Fruit fly (Drosophila melanogaster) whole organism, embryonic: ENCODE data around the gene CG5810.
A peak's percentile ranks its signal among the peaks of the same experiment; 100 is the strongest.

Experiments used
- Atf6 ChIP-seq: fragments of 200-800 bp; sonication (Bioruptor generic); IDR thresholded peaks from 2 replicates; pipeline ENCODE4 v1.3.6; 2022; ENCODE audit warnings: missing biosample characterization, missing genetic modification characterization
- B-H1 ChIP-seq: fragments of 200-800 bp; sonication (Bioruptor generic); IDR thresholded peaks from 3 replicates; pipeline ENCODE4 v1.3.6; 2022; ENCODE audit warnings: missing biosample characterization, missing genetic modification characterization
- CG10274 ChIP-seq: fragments of 200-800 bp; sonication (Bioruptor generic); optimal IDR thresholded peaks from 3 replicates; lab custom pipeline; 2017; ENCODE audit warnings: missing biosample characterization, mild to moderate bottlenecking, missing genetic modification characterization
- CG10321 ChIP-seq: fragments of 200-800 bp; sonication (Bioruptor generic); IDR thresholded peaks from 2 replicates; pipeline ENCODE4 v1.3.6; 2022; ENCODE audit warnings: missing biosample characterization, missing genetic modification characterization
- CG11456 ChIP-seq: fragments of 200-800 bp; sonication (Bioruptor generic); IDR thresholded peaks from 3 replicates; pipeline ENCODE4 v1.3.6; 2022; ENCODE audit warnings: missing biosample characterization, missing genetic modification characterization
- CG11695 ChIP-seq: fragments of 200-800 bp; sonication (Bioruptor generic); IDR thresholded peaks from 3 replicates; pipeline ENCODE4 v1.3.6; 2022; ENCODE audit warnings: missing biosample characterization, missing genetic modification characterization
- CG12071 ChIP-seq: fragments of 200-800 bp; sonication (Bioruptor generic); optimal IDR thresholded peaks from 3 replicates; lab custom pipeline; 2018; ENCODE audit warnings: missing biosample characterization, mild to moderate bottlenecking, missing genetic modification characterization
- CG12219 ChIP-seq: fragments of 200-800 bp; sonication (Bioruptor generic); optimal IDR thresholded peaks from 3 replicates; lab custom pipeline; 2018; ENCODE audit warnings: missing biosample characterization, mild to moderate bottlenecking, missing genetic modification characterization
- CG12942 ChIP-seq: fragments of 200-800 bp; sonication (Bioruptor generic); optimal IDR thresholded peaks from 3 replicates; lab custom pipeline; 2016; ENCODE audit warnings: missing biosample characterization, missing genetic modification characterization
- CG13123 ChIP-seq: fragments of 200-800 bp; sonication (Bioruptor generic); optimal IDR thresholded peaks from 2 replicates; lab custom pipeline; 2016; ENCODE audit warnings: missing biosample characterization, missing genetic modification characterization
- CG13296 ChIP-seq: fragments of 200-800 bp; sonication (Bioruptor generic); optimal IDR thresholded peaks from 3 replicates; lab custom pipeline; 2018; ENCODE audit warnings: missing biosample characterization, mild to moderate bottlenecking, missing genetic modification characterization
- CG13624 ChIP-seq: fragments of 200-800 bp; sonication (Bioruptor generic); optimal IDR thresholded peaks from 2 replicates; lab custom pipeline; 2016; ENCODE audit warnings: missing biosample characterization, missing genetic modification characterization
- CG14014 ChIP-seq: fragments of 200-800 bp; sonication (Bioruptor generic); IDR thresholded peaks from 2 replicates; pipeline ENCODE4 v1.3.6; 2022; ENCODE audit warnings: missing biosample characterization, missing genetic modification characterization
- CG15269 ChIP-seq: fragments of 200-800 bp; sonication (Bioruptor generic); optimal IDR thresholded peaks from 2 replicates; lab custom pipeline; 2018; ENCODE audit warnings: missing biosample characterization, mild to moderate bottlenecking, missing genetic modification characterization, moderate library complexity
- CG15479 ChIP-seq: fragments of 200-800 bp; sonication (Bioruptor generic); optimal IDR thresholded peaks from 3 replicates; lab custom pipeline; 2019; ENCODE audit warnings: missing biosample characterization, mild to moderate bottlenecking, missing genetic modification characterization, moderate library complexity
- CG15514 ChIP-seq: fragments of 200-800 bp; sonication (Bioruptor generic); optimal IDR thresholded peaks from 3 replicates; lab custom pipeline; 2017; ENCODE audit warnings: missing biosample characterization, missing genetic modification characterization, mild to moderate bottlenecking, moderate library complexity, missing genetic modification reagents
- CG1603 ChIP-seq: fragments of 200-800 bp; sonication (Bioruptor generic); optimal IDR thresholded peaks from 2 replicates; lab custom pipeline; 2019; ENCODE audit warnings: missing biosample characterization, mild to moderate bottlenecking, missing genetic modification characterization, moderate library complexity
- CG17328 ChIP-seq: fragments of 200-800 bp; sonication (Bioruptor generic); IDR thresholded peaks from 2 replicates; pipeline ENCODE4 v1.3.6; 2022; ENCODE audit warnings: missing biosample characterization, missing genetic modification characterization
- CG17802 ChIP-seq: fragments of 200-800 bp; sonication (Bioruptor generic); optimal IDR thresholded peaks from 2 replicates; lab custom pipeline; 2018; ENCODE audit warnings: missing biosample characterization, mild to moderate bottlenecking, missing genetic modification characterization, moderate library complexity
- CG18262 ChIP-seq: fragments of 200-800 bp; optimal IDR thresholded peaks from 3 replicates; lab custom pipeline; 2019; ENCODE audit warnings: missing biosample characterization, mild to moderate bottlenecking, missing genetic modification characterization, moderate library complexity
- CG18764 ChIP-seq: fragments of 200-800 bp; sonication (Bioruptor generic); optimal IDR thresholded peaks from 3 replicates; lab custom pipeline; 2016; ENCODE audit warnings: missing biosample characterization, missing genetic modification characterization
- CG31224 ChIP-seq: fragments of 200-800 bp; sonication (Bioruptor generic); IDR thresholded peaks from 2 replicates; pipeline ENCODE4 v1.3.6; 2022; ENCODE audit warnings: missing biosample characterization, missing genetic modification characterization
- CG31365 ChIP-seq: fragments of 200-800 bp; sonication (Bioruptor generic); optimal IDR thresholded peaks from 2 replicates; lab custom pipeline; 2018; ENCODE audit warnings: missing biosample characterization, mild to moderate bottlenecking, missing genetic modification characterization
- CG8281 ChIP-seq: fragments of 200-800 bp; sonication (Bioruptor generic); optimal IDR thresholded peaks from 2 replicates; lab custom pipeline; 2018; ENCODE audit warnings: missing biosample characterization, mild to moderate bottlenecking, missing genetic modification characterization, moderate library complexity
- CG8388 ChIP-seq: fragments of 200-800 bp; sonication (Bioruptor generic); optimal IDR thresholded peaks from 2 replicates; lab custom pipeline; 2019; ENCODE audit warnings: missing biosample characterization, mild to moderate bottlenecking, missing genetic modification characterization, moderate library complexity
- Dp ChIP-seq: fragments of 200-800 bp; sonication (Bioruptor generic); optimal IDR thresholded peaks from 2 replicates; lab custom pipeline; 2018; ENCODE audit warnings: missing biosample characterization, mild to moderate bottlenecking, missing genetic modification characterization, moderate library complexity
- Dref ChIP-seq: fragments of 200-800 bp; sonication (Bioruptor generic); IDR thresholded peaks from 2 replicates; pipeline ENCODE4 v1.3.6; 2022; ENCODE audit warnings: missing biosample characterization, missing genetic modification characterization
- Gsc ChIP-seq: fragments of 200-800 bp; sonication (Bioruptor generic); IDR thresholded peaks from 2 replicates; pipeline ENCODE4 v1.3.6; 2022; ENCODE audit warnings: missing biosample characterization, missing genetic modification characterization
- Meics ChIP-seq: fragments of 200-800 bp; sonication (Bioruptor generic); optimal IDR thresholded peaks from 2 replicates; lab custom pipeline; 2017; ENCODE audit warnings: missing biosample characterization, mild to moderate bottlenecking, missing genetic modification characterization
- Nf-YB ChIP-seq: fragments of 200-800 bp; sonication (Bioruptor generic); optimal IDR thresholded peaks from 3 replicates; lab custom pipeline; 2019; ENCODE audit warnings: missing biosample characterization, mild to moderate bottlenecking, missing genetic modification characterization, moderate library complexity
- NfI ChIP-seq: fragments of 200-800 bp; sonication (Bioruptor generic); optimal IDR thresholded peaks from 3 replicates; lab custom pipeline; 2018; ENCODE audit warnings: missing biosample characterization, mild to moderate bottlenecking, missing genetic modification characterization, moderate library complexity
- Oli ChIP-seq: fragments of 200-800 bp; sonication (Bioruptor generic); optimal IDR thresholded peaks from 2 replicates; lab custom pipeline; 2018; ENCODE audit warnings: missing biosample characterization, mild to moderate bottlenecking, missing genetic modification characterization, moderate library complexity
- Rfx ChIP-seq: fragments of 200-800 bp; sonication (Bioruptor generic); IDR thresholded peaks from 2 replicates; pipeline ENCODE4 v1.3.6; 2022; ENCODE audit warnings: missing biosample characterization, missing genetic modification characterization
- Rx ChIP-seq: fragments of 200-800 bp; sonication (Bioruptor generic); IDR thresholded peaks from 2 replicates; pipeline ENCODE4 v1.3.6; 2022; ENCODE audit warnings: missing biosample characterization, missing genetic modification characterization
- Taf1 ChIP-seq: fragments of 200-800 bp; sonication (Bioruptor generic); IDR thresholded peaks from 2 replicates; pipeline ENCODE4 v1.3.6; 2022; ENCODE audit warnings: missing biosample characterization, missing genetic modification characterization
- Xbp1 ChIP-seq: fragments of 200-800 bp; sonication (Bioruptor generic); optimal IDR thresholded peaks from 3 replicates; lab custom pipeline; 2016; ENCODE audit warnings: missing biosample characterization, mild to moderate bottlenecking, missing genetic modification characterization
- ac ChIP-seq: fragments of 200-800 bp; sonication (Bioruptor generic); optimal IDR thresholded peaks from 3 replicates; lab custom pipeline; 2017; ENCODE audit warnings: missing biosample characterization, mild to moderate bottlenecking, missing genetic modification characterization
- chif ChIP-seq, 2 experiments: fragments of 200-800 bp; sonication (Bioruptor generic); optimal IDR thresholded peaks; 3 replicates each; lab custom pipeline; 2016; ENCODE audit warnings: missing biosample characterization in 2 of 2, missing genetic modification characterization in 2 of 2
- crp ChIP-seq, 2 experiments: fragments of 200-800 bp; sonication (Bioruptor generic); optimal IDR thresholded peaks; 2 replicates in 1 of 2; 3 replicates in 1 of 2; lab custom pipeline; 2017; ENCODE audit warnings: missing biosample characterization in 2 of 2, missing genetic modification characterization in 2 of 2, mild to moderate bottlenecking in 1 of 2, moderate library complexity in 1 of 2
- dmrt11E ChIP-seq: fragments of 200-800 bp; sonication (Bioruptor generic); optimal IDR thresholded peaks from 3 replicates; lab custom pipeline; 2018; ENCODE audit warnings: missing biosample characterization, mild to moderate bottlenecking, missing genetic modification characterization, moderate library complexity
- jigr1 ChIP-seq: fragments of 200-800 bp; sonication (Bioruptor generic); IDR thresholded peaks from 3 replicates; pipeline ENCODE4 v1.3.6; 2022; ENCODE audit warnings: missing biosample characterization, missing genetic modification characterization
- onecut ChIP-seq: fragments of 200-800 bp; sonication (Bioruptor generic); IDR thresholded peaks from 2 replicates; pipeline ENCODE4 v1.3.6; 2022; ENCODE audit warnings: missing biosample characterization, missing genetic modification characterization
- pan ChIP-seq, 4 experiments: fragments of >200 bp in 3 of 4; fragments of 200-800 bp in 1 of 4; sonication (Bioruptor generic) in 1 of 4; optimal IDR thresholded peaks in 3 of 4; IDR thresholded peaks in 1 of 4; 2 replicates each; pipeline versions ENCODE4 v1.3.6 to Lab custom; 2017 to 2022; ENCODE audit warnings: missing biosample characterization in 2 of 4, missing genetic modification characterization in 2 of 4, mixed read lengths in 1 of 4
- rib ChIP-seq: fragments of 200-800 bp; sonication (Bioruptor generic); IDR thresholded peaks from 2 replicates; pipeline ENCODE4 v1.3.6; 2022; ENCODE audit warnings: missing biosample characterization, missing genetic modification characterization
- ro ChIP-seq: fragments of 200-800 bp; sonication (Bioruptor generic); IDR thresholded peaks from 2 replicates; pipeline ENCODE4 v1.3.6; 2022; ENCODE audit warnings: missing biosample characterization, missing genetic modification characterization
- salm ChIP-seq: fragments of 200-800 bp; sonication (Bioruptor generic); optimal IDR thresholded peaks from 2 replicates; lab custom pipeline; 2018; ENCODE audit warnings: missing biosample characterization, mild to moderate bottlenecking, missing genetic modification characterization
- sna ChIP-seq: fragments of 200-800 bp; sonication (Bioruptor generic); IDR thresholded peaks from 2 replicates; pipeline ENCODE4 v1.3.6; 2022; ENCODE audit warnings: missing biosample characterization, missing genetic modification characterization; ENCODE audit not compliant: partially characterized antibody
- sug ChIP-seq: fragments of 200-800 bp; optimal IDR thresholded peaks from 2 replicates; lab custom pipeline; 2019; ENCODE audit warnings: missing biosample characterization, mild to moderate bottlenecking, missing genetic modification characterization, moderate library complexity
- tap ChIP-seq: fragments of 200-800 bp; optimal IDR thresholded peaks from 3 replicates; lab custom pipeline; 2019; ENCODE audit warnings: missing biosample characterization, mild to moderate bottlenecking, missing genetic modification characterization, moderate library complexity
- tio ChIP-seq: fragments of 200-800 bp; sonication (Bioruptor generic); optimal IDR thresholded peaks from 2 replicates; lab custom pipeline; 2017; ENCODE audit warnings: missing biosample characterization, missing genetic modification characterization, inconsistent platforms

CG5810 gene

dm6 chr3R:21205680-21206326 lies 42.2 kb downstream of the CG5810 start (continued):
- TF ChIP-seq CG31224 (no peak), CG11456 (GFP tag; lab: Robert Waterston, UW) (no peak), CG13624 (no peak), CG31365 (tag; lab: Kevin White, UChicago) (no peak), CG18262 (tag; lab: Kevin White, UChicago) (peak; percentile 71), CG10321 (no peak), CG17802 (peak; percentile 30), B-H1 (peak; percentile 18; the same call in 1 of the 3 replicates), ac (GFP tag; lab: Kevin White, UChicago) (no peak), CG1603 (tag; lab: Kevin White, UChicago) (peak; percentile 56), dmrt11E (tag; lab: Kevin White, UChicago) (peak; percentile 5), ro (GFP tag; lab: Robert Waterston, UW) (no peak), Dp (no peak), Oli (tag; lab: Kevin White, UChicago) (peak; percentile 49), tio (peak; percentile 26), CG12219 (peak; percentile 5), rib (GFP tag; lab: Robert Waterston, UW) (no peak), onecut (GFP tag; lab: Robert Waterston, UW) (peak; percentile 28; the same call in 1 of the 2 replicates), salm (no peak), CG15269 (tag; lab: Kevin White, UChicago) (no peak), chif (GFP tag; optimal IDR thresholded peaks at IDR 0.05; lab: Kevin White, UChicago) (no peak), Rfx (GFP tag; lab: Robert Waterston, UW) (no peak), pan (optimal IDR thresholded peaks at IDR 0.05; lab: Kevin White, UChicago) (no peak), pan (GFP tag; optimal IDR thresholded peaks at IDR 0.05 in 1 of 2, IDR thresholded peaks at IDR 0.05 in 1 of 2) (peak in 1 of 2 experiments; percentile 66), Gsc (GFP tag; lab: Robert Waterston, UW) (no peak), tap (no peak), Atf6 (GFP tag; lab: Robert Waterston, UW) (no peak), NfI (GFP tag; lab: Kevin White, UChicago) (no peak), CG12071 (no peak), CG15514 (GFP tag; lab: Kevin White, UChicago) (no peak), CG13123 (GFP tag; lab: Kevin White, UChicago) (no peak), Dref (GFP tag; lab: Robert Waterston, UW) (no peak), Rx (GFP tag; lab: Robert Waterston, UW) (no peak), Xbp1 (GFP tag; lab: Kevin White, UChicago) (peak; percentile 36), CG12942 (GFP tag; lab: Kevin White, UChicago) (no peak), CG15479 (GFP tag; lab: Kevin White, UChicago) (no peak), Taf1 (no peak), Meics (GFP tag; lab: Kevin White, UChicago) (no peak), sug (no peak), CG18764 (GFP tag; lab: Kevin White, UChicago) (no peak), CG8388 (peak; percentile 52), CG13296 (GFP tag; lab: Kevin White, UChicago) (no peak), CG14014 (GFP tag; lab: Robert Waterston, UW) (no peak), sna (GFP tag; lab: Robert Waterston, UW) (no peak), Nf-YB (GFP tag; lab: Kevin White, UChicago) (no peak), CG11695 (no peak), crp (GFP tag; optimal IDR thresholded peaks at IDR 0.05; lab: Kevin White, UChicago) (no peak), CG17328 (GFP tag; lab: Robert Waterston, UW) (peak; percentile 37; the same call in 1 of the 2 replicates), CG8281 (tag; lab: Kevin White, UChicago) (peak; percentile 5), CG10274 (GFP tag; lab: Kevin White, UChicago) (no peak), jigr1 (GFP tag; lab: Robert Waterston, UW) (no peak)
